Worm (Caenorhabditis elegans): ENCODE data around the gene algn-1.

Gene algn-1

ce11 chrIII:6444335-6444734 is 15.6 kb upstream of the algn-1 start, which contains the start of gene C05D11.13 (continued):
- TF ChIP-seq nhr-41 (GFP tag; IDR thresholded peaks at IDR 0.05) (no peak), ztf-7 (tag; optimal IDR thresholded peaks at IDR 0.05) (no peak), dmd-8 (GFP tag; IDR thresholded peaks at IDR 0.05) (no peak), duxl-1 (tag; optimal IDR thresholded peaks at IDR 0.05; ENCODE audit: poor library complexity) (peak; percentile 66), madf-5 (GFP tag; IDR thresholded peaks at IDR 0.05) (no peak), egl-27 (tag; optimal IDR thresholded peaks at IDR 0.05) (no peak), rbr-2 (tag; optimal IDR thresholded peaks at IDR 0.05) (peak; percentile 37), tra-1 (GFP tag; IDR thresholded peaks at IDR 0.05) (no peak), ZK546.5 (tag; optimal IDR thresholded peaks at IDR 0.05) (no peak), attf-4 (tag; optimal IDR thresholded peaks at IDR 0.05) (no peak), nhr-25 (tag; optimal IDR thresholded peaks at IDR 0.05; ENCODE audit: borderline replicate concordance, insufficient read depth) (no peak), T26A8.4 (GFP tag; IDR thresholded peaks at IDR 0.05) (peak; percentile 63; the same call in 1 of the 2 replicates), saeg-2 (GFP tag; IDR thresholded peaks at IDR 0.05) (no peak), nhr-10 (tag; optimal IDR thresholded peaks at IDR 0.05) (no peak), unc-130 (GFP tag; optimal IDR thresholded peaks at IDR 0.05) (no peak), tag-97 (GFP tag; IDR thresholded peaks at IDR 0.05) (no peak), daf-19 (GFP tag; conservative IDR thresholded peaks at IDR 0.05) (no peak), mxl-3 (GFP tag; optimal IDR thresholded peaks at IDR 0.05) (peak; percentile 42), hlh-11 (tag; optimal IDR thresholded peaks at IDR 0.05) (peak; percentile 49), nhr-76 (tag; optimal IDR thresholded peaks at IDR 0.05) (no peak), unc-62 (GFP tag; optimal IDR thresholded peaks at IDR 0.05 in 1 of 2) (no peak), unc-62 (tag; optimal IDR thresholded peaks at IDR 0.05) (no peak), mdt-29 (GFP tag; IDR thresholded peaks at IDR 0.05) (no peak), mes-2 (tag; optimal IDR thresholded peaks at IDR 0.05; ENCODE audit: poor library complexity, severe bottlenecking) (peak; percentile 56), spr-3 (GFP tag; optimal IDR thresholded peaks at IDR 0.05) (no peak), F44E2.7 (GFP tag; IDR thresholded peaks at IDR 0.05) (no peak), sdz-12 (GFP tag; optimal IDR thresholded peaks at IDR 0.05) (no peak), T20F7.1 (GFP tag; optimal IDR thresholded peaks at IDR 0.05) (no peak), snpc-1.2 (GFP tag; IDR thresholded peaks at IDR 0.05) (no peak), F26F4.8 (GFP tag; conservative IDR thresholded peaks at IDR 0.05) (no peak), ctbp-1 (GFP tag; IDR thresholded peaks at IDR 0.05) (no peak), nhr-11 (tag; optimal IDR thresholded peaks at IDR 0.05) (no peak), lir-3 (tag; optimal IDR thresholded peaks at IDR 0.05) (no peak), nhr-237 (tag; optimal IDR thresholded peaks at IDR 0.05) (no peak), ZK337.2 (GFP tag; IDR thresholded peaks at IDR 0.05) (no peak), lin-29 (GFP tag; IDR thresholded peaks at IDR 0.05) (no peak), fos-1 (tag; optimal IDR thresholded peaks at IDR 0.05) (no peak), set-16 (GFP tag; IDR thresholded peaks at IDR 0.05) (no peak), arid-1 (GFP tag; conservative IDR thresholded peaks at IDR 0.05) (0 out of 2 replicates have a peak, but pooled peaks have one; percentile 27), mxl-2 (GFP tag; conservative IDR thresholded peaks at IDR 0.05) (no peak), pha-4 (GFP tag; IDR thresholded peaks at IDR 0.05) (no peak), pha-4 (tag; optimal IDR thresholded peaks at IDR 0.05) (peak; percentile 77), zip-2 (tag; optimal IDR thresholded peaks at IDR 0.05) (no peak), aha-1 (tag) (peak; percentile 1), Y5F2A.4 (GFP tag; optimal IDR thresholded peaks at IDR 0.05) (no peak), daf-12 (tag; optimal IDR thresholded peaks at IDR 0.05) (no peak), nhr-42 (GFP tag; IDR thresholded peaks at IDR 0.05) (no peak), lin-13 (GFP tag; optimal IDR thresholded peaks at IDR 0.05) (no peak), skn-1 (tag; optimal IDR thresholded peaks at IDR 0.05) (no peak), lin-15B (tag; optimal IDR thresholded peaks at IDR 0.05) (no peak), spr-1 (tag; optimal IDR thresholded peaks at IDR 0.05) (no peak), lsy-2 (tag; optimal IDR thresholded peaks at IDR 0.05) (peak in 1 of 2 experiments; percentile 86), R02D3.7 (tag; optimal IDR thresholded peaks at IDR 0.05) (no peak)
